Worm (Caenorhabditis elegans): Measurements from ENCODE around the gene W09D6.5.

Gene W09D6.5

DNA sequence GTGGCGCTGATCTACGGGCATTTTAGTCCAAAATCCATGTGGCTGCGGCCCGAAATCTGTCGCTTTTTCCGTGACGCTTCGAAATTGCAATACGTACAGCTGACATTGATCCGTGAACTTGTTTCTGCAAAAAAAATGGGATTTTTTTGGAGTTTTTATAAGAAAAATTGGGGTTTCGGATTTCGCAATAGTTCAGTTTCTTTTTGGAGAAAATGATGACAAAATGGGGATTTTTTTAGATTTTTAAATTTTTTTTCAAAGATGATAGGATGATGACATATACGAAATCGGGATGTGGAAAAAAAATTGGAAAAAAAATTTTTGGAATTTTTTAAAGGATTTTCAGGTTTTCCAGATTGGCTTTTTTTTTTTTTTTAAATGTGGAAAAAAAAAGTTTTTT is 13.0 kb downstream of the W09D6.5 start:
- TF ChIP-seq hmg-11 (tag; optimal IDR thresholded peaks at IDR 0.05), result peak; percentile 17
- no peak for TF ChIP-seq eor-1 (tag; optimal IDR thresholded peaks at IDR 0.05)

ce11 chrIII:11107327-11107726 is 19.0 kb downstream of the W09D6.5 start:
- no peak for TF ChIP-seq nhr-43 (tag; optimal IDR thresholded peaks at IDR 0.05; ENCODE audit: poor library complexity, severe bottlenecking)
- TF ChIP-seq pqm-1 (tag; optimal IDR thresholded peaks at IDR 0.05), result no peak
- TF ChIP-seq elt-1 (tag; optimal IDR thresholded peaks at IDR 0.05), result no peak
- TF ChIP-seq skn-1 (tag; optimal IDR thresholded peaks at IDR 0.05), result no peak
- no peak for TF ChIP-seq sea-2 (GFP tag; optimal IDR thresholded peaks at IDR 0.05)
- TF ChIP-seq nfya-1 (tag; optimal IDR thresholded peaks at IDR 0.05; ENCODE audit: insufficient read depth), result no peak
- TF ChIP-seq ama-1 (optimal IDR thresholded peaks at IDR 0.05), result no peak
- TF ChIP-seq nhr-67 (tag; optimal IDR thresholded peaks at IDR 0.05), result no peak
- no peak for TF ChIP-seq ztf-4 (tag; optimal IDR thresholded peaks at IDR 0.05)
- TF ChIP-seq nhr-12 (tag; optimal IDR thresholded peaks at IDR 0.05), result no peak
- no peak for TF ChIP-seq daf-12 (tag; optimal IDR thresholded peaks at IDR 0.05)
- no peak for TF ChIP-seq ztf-11 (tag; optimal IDR thresholded peaks at IDR 0.05)
- TF ChIP-seq egl-5 (tag; optimal IDR thresholded peaks at IDR 0.05), result no peak
- no peak for TF ChIP-seq ceh-9 (tag; optimal IDR thresholded peaks at IDR 0.05)
- no peak for TF ChIP-seq nhr-237 (tag; optimal IDR thresholded peaks at IDR 0.05)
- TF ChIP-seq fkh-2 (tag; optimal IDR thresholded peaks at IDR 0.05), result no peak
- TF ChIP-seq egl-27 (tag; optimal IDR thresholded peaks at IDR 0.05), result no peak

ce11 chrIII:11110756-11111155 is 22.5 kb downstream of the W09D6.5 start:
- TF ChIP-seq R02D3.7 (tag; optimal IDR thresholded peaks at IDR 0.05) (peak; percentile 40), jun-1 (tag; optimal IDR thresholded peaks at IDR 0.05) (peak; percentile 37), mdl-1 (tag; optimal IDR thresholded peaks at IDR 0.05) (no peak), sea-2 (GFP tag; optimal IDR thresholded peaks at IDR 0.05) (no peak), ama-1 (optimal IDR thresholded peaks at IDR 0.05) (no peak), pqm-1 (tag; optimal IDR thresholded peaks at IDR 0.05) (no peak), daf-12 (tag; optimal IDR thresholded peaks at IDR 0.05) (no peak), fkh-2 (tag; optimal IDR thresholded peaks at IDR 0.05) (no peak), unc-62 (GFP tag; optimal IDR thresholded peaks at IDR 0.05) (no peak), pha-4 (tag; optimal IDR thresholded peaks at IDR 0.05) (peak; percentile 45), ceh-16 (tag; optimal IDR thresholded peaks at IDR 0.05) (no peak), nhr-12 (tag; optimal IDR thresholded peaks at IDR 0.05) (no peak), nhr-43 (tag; optimal IDR thresholded peaks at IDR 0.05; ENCODE audit: poor library complexity, severe bottlenecking) (peak; percentile 69), nhr-237 (tag; optimal IDR thresholded peaks at IDR 0.05) (no peak), egl-27 (tag; optimal IDR thresholded peaks at IDR 0.05) (no peak), nhr-67 (tag; optimal IDR thresholded peaks at IDR 0.05) (no peak), nhr-25 (tag; optimal IDR thresholded peaks at IDR 0.05) (peak; percentile 25), elt-1 (tag; optimal IDR thresholded peaks at IDR 0.05) (no peak), tbx-2 (tag; optimal IDR thresholded peaks at IDR 0.05) (no peak), aly-2 (tag; optimal IDR thresholded peaks at IDR 0.05) (no peak), lin-15B (tag; optimal IDR thresholded peaks at IDR 0.05) (peak; percentile 66), ceh-9 (tag; optimal IDR thresholded peaks at IDR 0.05) (no peak), nhr-76 (tag; optimal IDR thresholded peaks at IDR 0.05) (no peak), elt-3 (tag; optimal IDR thresholded peaks at IDR 0.05) (no peak), ceh-28 (tag; optimal IDR thresholded peaks at IDR 0.05) (peak; percentile 25), elt-2 (tag; optimal IDR thresholded peaks at IDR 0.05) (peak; percentile 38), mml-1 (tag; optimal IDR thresholded peaks at IDR 0.05) (no peak), nhr-28 (tag; optimal IDR thresholded peaks at IDR 0.05) (no peak), snpc-4 (tag; optimal IDR thresholded peaks at IDR 0.05) (peak; percentile 56), ceh-82 (tag; optimal IDR thresholded peaks at IDR 0.05) (peak; percentile 21), nhr-11 (tag; optimal IDR thresholded peaks at IDR 0.05) (no peak), unc-39 (tag; optimal IDR thresholded peaks at IDR 0.05) (no peak), fos-1 (tag; optimal IDR thresholded peaks at IDR 0.05) (no peak), nhr-23 (tag; optimal IDR thresholded peaks at IDR 0.05) (peak; percentile 64), lsy-12 (tag; optimal IDR thresholded peaks at IDR 0.05) (peak; percentile 26), zag-1 (tag; optimal IDR thresholded peaks at IDR 0.05) (no peak), eor-1 (tag; optimal IDR thresholded peaks at IDR 0.05) (no peak), egl-5 (tag; optimal IDR thresholded peaks at IDR 0.05) (no peak), ztf-4 (tag; optimal IDR thresholded peaks at IDR 0.05) (no peak), nfya-1 (tag; optimal IDR thresholded peaks at IDR 0.05; ENCODE audit: insufficient read depth) (peak; percentile 51), skn-1 (tag; optimal IDR thresholded peaks at IDR 0.05) (no peak), ZK546.5 (tag; optimal IDR thresholded peaks at IDR 0.05) (no peak), lin-39 (tag; optimal IDR thresholded peaks at IDR 0.05) (peak; percentile 18), ztf-11 (tag; optimal IDR thresholded peaks at IDR 0.05) (no peak), hmg-11 (tag; optimal IDR thresholded peaks at IDR 0.05) (peak; percentile 67), fkh-10 (GFP tag; optimal IDR thresholded peaks at IDR 0.05) (no peak), nhr-77 (tag; optimal IDR thresholded peaks at IDR 0.05) (peak; percentile 57)

Measured in whole organism, L3 larva.